Worm (Caenorhabditis elegans) whole organism, L2 larva: ENCODE data around the gene rep-1.

Experiments
- C34F6.9 ChIP-seq: fragments of 150-350 bp; optimal IDR thresholded peaks from 2 replicates; lab custom pipeline; 2014; ENCODE audit warnings: missing biosample characterization, missing genetic modification characterization
- F13H6.1 ChIP-seq: sonication (generic microtip); optimal IDR thresholded peaks from 2 replicates; lab custom pipeline; 2016; ENCODE audit warnings: missing genetic modification characterization, missing compliant biosample characterization
- R02D3.7 ChIP-seq: fragments of 150-350 bp; optimal IDR thresholded peaks from 2 replicates; lab custom pipeline; 2014; ENCODE audit warnings: missing biosample characterization, missing genetic modification characterization
- Y55F3AM.14 ChIP-seq: fragments of 200-800 bp; sonication (Bioruptor generic); optimal IDR thresholded peaks from 2 replicates; lab custom pipeline; 2018; ENCODE audit warnings: mild to moderate bottlenecking, missing genetic modification characterization, missing compliant biosample characterization
- ZK546.5 ChIP-seq: sonication (generic microtip); optimal IDR thresholded peaks from 2 replicates; lab custom pipeline; 2017; ENCODE audit warnings: missing biosample characterization, missing genetic modification characterization
- alr-1 ChIP-seq: fragments of 150-350 bp; optimal IDR thresholded peaks from 2 replicates; lab custom pipeline; 2014; ENCODE audit warnings: missing biosample characterization, missing genetic modification characterization
- aly-2 ChIP-seq: fragments of 150-350 bp; optimal IDR thresholded peaks from 2 replicates; lab custom pipeline; 2014; ENCODE audit warnings: missing biosample characterization, missing genetic modification characterization
- ama-1 ChIP-seq: fragments of 150-350 bp; optimal IDR thresholded peaks from 2 replicates; lab custom pipeline; 2018; ENCODE audit warnings: inconsistent platforms
- blmp-1 ChIP-seq: sonication (generic microtip); optimal IDR thresholded peaks from 2 replicates; lab custom pipeline; 2017; ENCODE audit warnings: missing genetic modification characterization, mild to moderate bottlenecking, missing compliant biosample characterization, antibody characterized with exemption, moderate library complexity; ENCODE audit not compliant: insufficient read depth
- ceh-16 ChIP-seq: fragments of 150-350 bp; optimal IDR thresholded peaks from 2 replicates; lab custom pipeline; 2014; ENCODE audit warnings: missing biosample characterization, missing genetic modification characterization
- ceh-82 ChIP-seq: fragments of 150-350 bp; optimal IDR thresholded peaks from 2 replicates; lab custom pipeline; 2014; ENCODE audit warnings: missing biosample characterization, missing genetic modification characterization
- crh-2 ChIP-seq: sonication (generic microtip); optimal IDR thresholded peaks from 2 replicates; lab custom pipeline; 2017; ENCODE audit warnings: missing biosample characterization, missing genetic modification characterization
- dmd-4 ChIP-seq: sonication (generic microtip); optimal IDR thresholded peaks from 2 replicates; lab custom pipeline; 2017; ENCODE audit warnings: missing biosample characterization, missing genetic modification characterization
- egl-27 ChIP-seq: sonication (generic microtip); optimal IDR thresholded peaks from 3 replicates; lab custom pipeline; 2017; ENCODE audit warnings: missing biosample characterization, missing genetic modification reagents, missing genetic modification characterization
- elt-1 ChIP-seq: fragments of 150-350 bp; optimal IDR thresholded peaks from 2 replicates; lab custom pipeline; 2014; ENCODE audit warnings: missing biosample characterization, missing genetic modification characterization
- elt-3 ChIP-seq: sonication (generic microtip); optimal IDR thresholded peaks from 2 replicates; lab custom pipeline; 2017; ENCODE audit warnings: missing biosample characterization, missing genetic modification characterization
- gmeb-1 ChIP-seq: fragments of 150-350 bp; optimal IDR thresholded peaks from 2 replicates; lab custom pipeline; 2014; ENCODE audit warnings: missing biosample characterization, missing genetic modification characterization
- lin-11 ChIP-seq: fragments of 150-350 bp; sonication (generic microtip); optimal IDR thresholded peaks from 2 replicates; lab custom pipeline; 2014; ENCODE audit warnings: missing biosample characterization, missing genetic modification characterization, inconsistent platforms, mixed read lengths
- lin-13 ChIP-seq: fragments of 150-350 bp; optimal IDR thresholded peaks from 2 replicates; lab custom pipeline; 2014; ENCODE audit warnings: missing biosample characterization, missing genetic modification reagents, missing genetic modification characterization
- lin-39 ChIP-seq: fragments of 150-350 bp; optimal IDR thresholded peaks from 2 replicates; lab custom pipeline; 2014; ENCODE audit warnings: missing biosample characterization, missing genetic modification reagents, missing genetic modification characterization
- lsy-2 ChIP-seq, 2 experiments: fragments of 150-350 bp in 1 of 2; sonication (generic microtip) in 1 of 2; optimal IDR thresholded peaks; 2 replicates each; lab custom pipeline; 2014 to 2017; ENCODE audit warnings: missing biosample characterization in 2 of 2, missing genetic modification characterization in 2 of 2
- mab-5 ChIP-seq: fragments of 150-350 bp; optimal IDR thresholded peaks from 2 replicates; lab custom pipeline; 2014; ENCODE audit warnings: missing biosample characterization, missing genetic modification characterization
- mbf-1 ChIP-seq: sonication (generic microtip); optimal IDR thresholded peaks from 2 replicates; lab custom pipeline; 2017; ENCODE audit warnings: missing biosample characterization, missing genetic modification characterization
- mdl-1 ChIP-seq, 2 experiments: fragments of 150-350 bp in 1 of 2; sonication (generic microtip) in 1 of 2; optimal IDR thresholded peaks; 2 replicates each; lab custom pipeline; 2017; ENCODE audit warnings: missing biosample characterization in 2 of 2, missing genetic modification characterization in 2 of 2
- nhr-10 ChIP-seq: sonication (generic microtip); optimal IDR thresholded peaks from 2 replicates; lab custom pipeline; 2017; ENCODE audit warnings: missing biosample characterization, missing genetic modification characterization
- nhr-11 ChIP-seq: fragments of 150-350 bp; optimal IDR thresholded peaks from 2 replicates; lab custom pipeline; 2014; ENCODE audit warnings: missing biosample characterization, missing genetic modification characterization
- nhr-12 ChIP-seq: fragments of 150-350 bp; optimal IDR thresholded peaks from 2 replicates; lab custom pipeline; 2014; ENCODE audit warnings: missing biosample characterization, missing genetic modification characterization
- nhr-129 ChIP-seq: fragments of 150-350 bp; optimal IDR thresholded peaks from 2 replicates; lab custom pipeline; 2014; ENCODE audit warnings: missing biosample characterization, missing genetic modification characterization
- nhr-21 ChIP-seq: fragments of 150-350 bp; optimal IDR thresholded peaks from 2 replicates; lab custom pipeline; 2014; ENCODE audit warnings: missing biosample characterization, missing genetic modification characterization
- nhr-23 ChIP-seq: fragments of 150-350 bp; optimal IDR thresholded peaks from 2 replicates; lab custom pipeline; 2014; ENCODE audit warnings: missing biosample characterization, missing genetic modification reagents, missing genetic modification characterization
- nhr-237 ChIP-seq: fragments of 150-350 bp; optimal IDR thresholded peaks from 2 replicates; lab custom pipeline; 2014; ENCODE audit warnings: missing biosample characterization, missing genetic modification characterization
- nhr-25 ChIP-seq: fragments of 150-350 bp; sonication (generic microtip); optimal IDR thresholded peaks from 3 replicates; lab custom pipeline; 2014; ENCODE audit warnings: missing biosample characterization, missing genetic modification characterization
- nhr-77 ChIP-seq: fragments of 150-350 bp; optimal IDR thresholded peaks from 2 replicates; lab custom pipeline; 2014; ENCODE audit warnings: missing biosample characterization, missing genetic modification characterization
- peb-1 ChIP-seq: fragments of 150-350 bp; optimal IDR thresholded peaks from 2 replicates; lab custom pipeline; 2014; ENCODE audit warnings: missing biosample characterization, missing genetic modification characterization
- sem-4 ChIP-seq: fragments of 150-350 bp; optimal IDR thresholded peaks from 2 replicates; lab custom pipeline; 2014; ENCODE audit warnings: missing biosample characterization, missing genetic modification reagents, missing genetic modification characterization
- skn-1 ChIP-seq: sonication (generic microtip); optimal IDR thresholded peaks from 2 replicates; lab custom pipeline; 2017; ENCODE audit warnings: missing biosample characterization, missing genetic modification characterization
- sma-3 ChIP-seq: sonication (generic microtip); optimal IDR thresholded peaks from 2 replicates; lab custom pipeline; 2016; ENCODE audit warnings: missing genetic modification reagents, missing genetic modification characterization, missing compliant biosample characterization
- sma-9 ChIP-seq, 2 experiments: fragments of 150-350 bp in 1 of 2; sonication (generic microtip) in 1 of 2; optimal IDR thresholded peaks; 2 replicates each; lab custom pipeline; 2014 to 2016; ENCODE audit warnings: missing genetic modification characterization in 2 of 2, mild to moderate bottlenecking in 1 of 2, missing biosample characterization in 1 of 2, missing compliant biosample characterization in 1 of 2, missing genetic modification reagents in 1 of 2, moderate library complexity in 1 of 2
- snpc-4 ChIP-seq: fragments of 150-350 bp; optimal IDR thresholded peaks from 2 replicates; lab custom pipeline; 2014; ENCODE audit warnings: missing biosample characterization, missing genetic modification characterization
- unc-39 ChIP-seq: fragments of 150-350 bp; optimal IDR thresholded peaks from 2 replicates; lab custom pipeline; 2014; ENCODE audit warnings: missing biosample characterization, missing genetic modification characterization
- unc-55 ChIP-seq: fragments of 150-350 bp; sonication (generic microtip); optimal IDR thresholded peaks from 3 replicates; lab custom pipeline; 2014; ENCODE audit warnings: missing biosample characterization, missing genetic modification reagents, missing genetic modification characterization
- unc-62 ChIP-seq: fragments of 150-350 bp; optimal IDR thresholded peaks from 2 replicates; lab custom pipeline; 2014; ENCODE audit warnings: missing biosample characterization, missing genetic modification reagents, missing genetic modification characterization
- ztf-1 ChIP-seq: fragments of 200-800 bp; sonication (Bioruptor generic); conservative IDR thresholded peaks from 2 replicates; pipeline ENCODE4 v1.3.6; 2022; ENCODE audit warnings: missing genetic modification characterization, missing compliant biosample characterization
- ztf-11 ChIP-seq: sonication (generic microtip); optimal IDR thresholded peaks from 2 replicates; lab custom pipeline; 2017; ENCODE audit warnings: missing biosample characterization, missing genetic modification characterization
- ztf-4 ChIP-seq: fragments of 150-350 bp; optimal IDR thresholded peaks from 2 replicates; lab custom pipeline; 2014; ENCODE audit warnings: missing biosample characterization, missing genetic modification characterization

Gene rep-1

DNA sequence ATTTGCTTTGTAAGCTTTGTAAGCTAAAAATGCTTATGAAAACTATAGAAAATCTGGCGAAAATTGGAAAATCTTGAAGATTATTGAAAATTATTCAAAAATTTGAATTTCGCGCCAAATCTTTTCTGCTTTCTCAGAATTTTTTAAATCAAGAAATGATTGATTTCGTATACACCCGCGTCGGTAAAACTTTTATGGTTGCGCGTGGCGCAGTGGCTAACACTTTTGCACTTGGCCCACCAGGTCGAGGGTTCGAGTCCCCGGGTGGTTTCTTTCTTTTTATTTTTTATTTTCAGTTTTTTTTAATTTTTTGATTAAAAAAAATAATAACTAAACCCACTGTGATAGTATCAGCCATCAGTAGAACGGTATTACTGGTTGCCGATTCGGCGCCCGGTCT, 28.8 kb downstream of the rep-1 start:
- TF ChIP-seq unc-55 (GFP tag; lab: Kevin White, UChicago) (no peak), nhr-77 (tag; lab: Kevin White, UChicago) (no peak), unc-39 (tag; lab: Kevin White, UChicago) (no peak), snpc-4 (tag; lab: Kevin White, UChicago) (no peak), dmd-4 (tag; lab: Kevin White, UChicago) (no peak), ztf-11 (tag; lab: Kevin White, UChicago) (no peak), sma-9 (GFP tag; optimal IDR thresholded peaks at IDR 0.05; lab: Kevin White, UChicago) (no peak), sma-9 (tag; optimal IDR thresholded peaks at IDR 0.05; lab: Kevin White, UChicago) (no peak), lin-39 (no peak), C34F6.9 (tag; lab: Kevin White, UChicago) (no peak), nhr-25 (tag; lab: Kevin White, UChicago) (no peak), alr-1 (tag; lab: Kevin White, UChicago) (no peak), sem-4 (tag; lab: Kevin White, UChicago) (no peak), lin-13 (GFP tag; lab: Kevin White, UChicago) (no peak), gmeb-1 (tag; lab: Kevin White, UChicago) (no peak)

DNA sequence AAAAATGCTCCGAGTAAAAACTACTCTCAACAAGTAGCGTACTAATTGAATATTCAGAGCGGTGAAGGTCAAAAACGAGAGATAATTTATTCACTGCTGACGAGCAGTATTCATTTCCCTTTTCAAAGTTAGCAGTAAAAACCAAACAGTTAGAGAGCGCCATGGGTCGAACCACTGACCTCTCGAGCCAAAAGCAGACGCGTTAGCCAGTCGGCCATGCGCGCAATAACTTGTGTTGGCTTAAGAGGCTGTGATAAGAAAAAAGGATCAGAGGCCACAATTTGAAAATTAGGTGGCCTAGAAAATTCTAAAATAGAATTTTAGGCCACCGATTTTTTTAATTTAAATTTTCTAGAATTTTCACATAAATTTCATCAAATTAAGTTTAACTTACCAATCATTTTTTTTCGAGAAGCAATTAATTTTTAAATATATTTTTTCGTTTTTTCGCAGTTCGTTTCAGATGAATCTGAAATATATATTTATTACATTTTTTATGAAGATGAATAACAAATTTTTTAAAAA, 30.6 kb downstream of the rep-1 start, which contains the start of gene sms-3:
Gene sms-3 (minus strand): TSS at position 475 of the 525 bp plus-strand sequence.
- TF ChIP-seq nhr-77 (tag; lab: Kevin White, UChicago) (no peak), mbf-1 (tag; lab: Kevin White, UChicago) (no peak), lsy-2 (tag; optimal IDR thresholded peaks at IDR 0.05; lab: Kevin White, UChicago) (peak in 1 of 2 experiments; percentile 3)

DNA sequence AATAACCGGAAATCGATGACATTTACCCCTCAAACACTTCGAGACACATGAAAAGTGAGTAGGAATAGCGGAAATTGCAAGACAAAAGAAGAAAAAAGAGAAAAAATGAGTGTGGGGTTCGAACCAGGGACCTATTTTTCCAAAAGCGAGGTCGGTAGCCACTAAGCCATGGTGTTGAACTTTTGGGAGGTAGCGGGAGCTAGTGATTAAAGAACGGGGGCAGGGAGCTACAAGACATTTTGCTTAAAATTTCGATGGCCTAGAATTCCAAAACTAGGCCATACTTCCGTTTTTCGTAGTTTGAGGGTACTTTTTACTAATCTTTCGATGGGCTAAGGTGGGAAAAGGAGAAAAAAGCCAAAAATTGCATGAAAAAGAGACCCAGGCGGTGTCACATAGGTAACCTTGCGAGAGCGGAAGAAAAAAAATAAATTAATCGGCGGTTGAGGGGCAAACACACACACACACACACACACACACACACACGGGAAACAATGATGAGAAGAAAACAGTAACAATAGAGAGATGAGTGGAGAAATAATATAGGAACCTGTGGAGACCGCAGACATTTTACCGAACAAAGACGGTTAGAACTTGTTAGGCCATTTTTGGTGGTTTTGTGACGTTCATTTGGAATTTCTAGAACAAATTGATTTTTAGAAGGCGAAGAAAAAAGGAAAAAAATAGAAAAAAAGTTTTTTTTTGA, 31.5 kb downstream of the rep-1 start:
- TF ChIP-seq nhr-77 (tag; lab: Kevin White, UChicago) = no peak
- TF ChIP-seq egl-27 = no peak
- no peak for TF ChIP-seq ceh-16 (tag; lab: Kevin White, UChicago)
- no peak for TF ChIP-seq skn-1
- no peak for TF ChIP-seq sem-4 (tag; lab: Kevin White, UChicago)
- TF ChIP-seq lsy-2 (tag; optimal IDR thresholded peaks at IDR 0.05; lab: Kevin White, UChicago) = peak in 1 of 2 experiments; percentile 24
- no peak for TF ChIP-seq unc-62 (GFP tag; lab: Kevin White, UChicago)
- peak; percentile 22 for TF ChIP-seq crh-2
- TF ChIP-seq dmd-4 (tag; lab: Kevin White, UChicago) = no peak
- TF ChIP-seq Y55F3AM.14 (GFP tag; lab: Kevin White, UChicago) = peak; percentile 65
- no peak for TF ChIP-seq aly-2 (tag; lab: Kevin White, UChicago)
- no peak for TF ChIP-seq mab-5 (tag; lab: Kevin White, UChicago)
- no peak for TF ChIP-seq lin-39
- TF ChIP-seq nhr-237 (tag; lab: Kevin White, UChicago) = no peak
- TF ChIP-seq unc-39 (tag; lab: Kevin White, UChicago) = no peak
- no peak for TF ChIP-seq ceh-82 (tag; lab: Kevin White, UChicago)
- peak; percentile 20 for TF ChIP-seq F13H6.1 (tag; lab: Kevin White, UChicago)
- TF ChIP-seq peb-1 (tag; lab: Kevin White, UChicago) = no peak
- peak; percentile 61 for TF ChIP-seq lin-13 (GFP tag; lab: Kevin White, UChicago)
- no peak for TF ChIP-seq alr-1 (tag; lab: Kevin White, UChicago)
- no peak for TF ChIP-seq elt-3 (tag; lab: Kevin White, UChicago)
- TF ChIP-seq mdl-1 (tag; optimal IDR thresholded peaks at IDR 0.05; lab: Kevin White, UChicago) = no peak
- no peak for TF ChIP-seq unc-55 (GFP tag; lab: Kevin White, UChicago)
- no peak for TF ChIP-seq gmeb-1 (tag; lab: Kevin White, UChicago)
- TF ChIP-seq lin-11 = no peak
- TF ChIP-seq ztf-1 = no peak
- TF ChIP-seq nhr-12 (tag; lab: Kevin White, UChicago) = no peak
- TF ChIP-seq nhr-11 = no peak
- TF ChIP-seq nhr-25 (tag; lab: Kevin White, UChicago) = peak; percentile 64
- TF ChIP-seq elt-1 = no peak
- TF ChIP-seq sma-3 (GFP tag; lab: Kevin White, UChicago) = no peak
- no peak for TF ChIP-seq ztf-11 (tag; lab: Kevin White, UChicago)
- TF ChIP-seq snpc-4 (tag; lab: Kevin White, UChicago) = no peak
- TF ChIP-seq nhr-21 = peak; percentile 0
- no peak for TF ChIP-seq nhr-23 (tag; lab: Kevin White, UChicago)
- no peak for TF ChIP-seq ZK546.5 (tag; lab: Kevin White, UChicago)
- TF ChIP-seq C34F6.9 (tag; lab: Kevin White, UChicago) = peak; percentile 2
- no peak for TF ChIP-seq ama-1 (lab: Kevin White, UChicago)
- no peak for TF ChIP-seq R02D3.7
- no peak for TF ChIP-seq ztf-4 (tag; lab: Kevin White, UChicago)
- peak; percentile 8 for TF ChIP-seq nhr-129 (tag; lab: Kevin White, UChicago)
- no peak for TF ChIP-seq blmp-1 (tag; lab: Kevin White, UChicago)
- peak; percentile 53 for TF ChIP-seq sma-9 (GFP tag; optimal IDR thresholded peaks at IDR 0.05; lab: Kevin White, UChicago)
- no peak for TF ChIP-seq sma-9 (tag; optimal IDR thresholded peaks at IDR 0.05; lab: Kevin White, UChicago)
- no peak for TF ChIP-seq nhr-10 (tag; lab: Kevin White, UChicago)
